Fruit fly (Drosophila melanogaster) whole organism, wandering third instar larva: Measurements from ENCODE around the gene acj6.

Source experiments
- fru ChIP-seq: fragments of 200-800 bp; sonication (Bioruptor generic); optimal IDR thresholded peaks from 3 replicates; lab custom pipeline; 2016; ENCODE audit warnings: missing biosample characterization, mild to moderate bottlenecking, missing genetic modification characterization
- usp ChIP-seq: fragments of >200 bp; optimal IDR thresholded peaks from 2 replicates; lab custom pipeline; 2017; ENCODE audit warnings: missing biosample characterization, missing genetic modification characterization

dm6 chrX:15379014-15379491, at the start of gene acj6:
- TF ChIP-seq fru (GFP tag; lab: Kevin White, UChicago) = no peak
- TF ChIP-seq usp (GFP tag; lab: Kevin White, UChicago) = no peak
